Worm (Caenorhabditis elegans): ENCODE results near the gene olrn-1.

olrn-1 gene

DNA sequence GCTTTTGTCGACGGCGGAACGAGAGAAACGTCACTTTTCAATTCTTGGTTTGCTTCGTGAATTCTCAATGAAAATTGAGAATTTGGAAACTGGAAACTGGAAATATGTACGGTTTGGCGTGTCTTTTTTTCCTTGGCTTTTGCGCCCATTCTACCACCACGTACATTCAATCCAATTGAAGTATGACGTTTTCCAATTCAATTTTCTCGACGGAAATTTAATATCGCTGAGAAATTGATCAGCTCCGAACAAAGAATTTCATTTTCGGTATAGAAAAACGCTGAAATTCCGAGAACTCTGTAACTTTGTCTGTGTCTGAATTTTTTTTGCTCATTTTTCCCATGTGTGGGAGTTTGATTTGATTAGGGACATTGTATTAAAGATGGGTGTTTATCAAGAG, 4.2 kb upstream of the olrn-1 start:
- no peak for TF ChIP-seq lin-11 (tag; optimal IDR thresholded peaks at IDR 0.05)
- no peak for TF ChIP-seq nhr-6 (tag; optimal IDR thresholded peaks at IDR 0.05)
- no peak for TF ChIP-seq elt-1 (tag; optimal IDR thresholded peaks at IDR 0.05)
- no peak for TF ChIP-seq unc-39 (tag; optimal IDR thresholded peaks at IDR 0.05)
- TF ChIP-seq lin-13 (GFP tag; optimal IDR thresholded peaks at IDR 0.05) = no peak
- no peak for TF ChIP-seq peb-1 (tag; optimal IDR thresholded peaks at IDR 0.05)
- peak; percentile 6 for TF ChIP-seq nhr-21 (tag; optimal IDR thresholded peaks at IDR 0.05)
- no peak for TF ChIP-seq ztf-11 (tag; optimal IDR thresholded peaks at IDR 0.05)
- TF ChIP-seq alr-1 (tag; optimal IDR thresholded peaks at IDR 0.05) = no peak
- TF ChIP-seq nhr-129 (tag; optimal IDR thresholded peaks at IDR 0.05) = no peak
- TF ChIP-seq Y55F3AM.14 (GFP tag; optimal IDR thresholded peaks at IDR 0.05) = no peak
- no peak for TF ChIP-seq sem-4 (tag; optimal IDR thresholded peaks at IDR 0.05)
- peak in 1 of 2 experiments; percentile 3 for TF ChIP-seq lsy-2 (tag; optimal IDR thresholded peaks at IDR 0.05)
- no peak for TF ChIP-seq snpc-4 (tag; optimal IDR thresholded peaks at IDR 0.05)

DNA sequence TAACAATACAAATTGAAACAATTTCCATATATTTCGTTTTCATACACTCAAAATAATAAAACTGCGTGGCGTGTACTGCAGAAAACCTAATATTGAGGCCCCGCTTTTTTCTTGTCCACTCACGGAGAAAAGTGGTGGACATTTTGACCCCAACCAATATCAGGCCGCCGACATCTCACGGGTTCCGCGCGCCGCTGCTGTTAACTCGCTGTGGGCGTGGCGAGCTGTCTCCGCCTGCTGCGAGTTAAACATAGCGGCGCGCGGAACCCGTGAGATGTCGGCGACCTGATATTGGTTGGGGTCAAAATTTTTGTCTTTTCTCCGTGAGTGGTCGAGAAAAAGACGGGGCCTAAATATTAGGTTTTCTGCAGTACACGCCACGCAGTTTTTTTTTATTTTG, 3.6 kb upstream of the olrn-1 start:
- TF ChIP-seq snpc-4 (tag; optimal IDR thresholded peaks at IDR 0.05) = peak; percentile 0

DNA sequence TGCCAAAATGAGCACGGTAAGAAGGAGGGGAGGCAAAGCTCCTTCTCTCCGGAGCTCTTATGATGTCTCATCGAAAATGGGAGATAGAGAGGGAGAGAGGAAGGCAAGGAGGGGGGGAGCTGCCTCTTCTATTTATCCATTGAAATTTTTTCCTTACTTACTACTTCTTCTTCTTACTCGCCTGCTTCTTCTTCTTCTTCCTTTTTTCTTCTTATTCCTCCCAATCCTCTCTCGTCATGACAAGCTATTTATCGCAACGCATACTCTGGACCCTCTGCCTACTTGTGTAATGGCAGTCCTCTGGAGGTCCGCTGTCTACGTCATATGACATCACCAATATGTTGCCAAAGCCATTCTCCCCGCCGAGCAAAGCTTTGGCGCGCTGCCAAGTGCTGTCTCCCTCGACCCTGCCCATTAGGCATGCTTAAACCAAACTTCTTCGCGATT, 2.2 kb upstream of the olrn-1 start:
- TF ChIP-seq ceh-82 (tag; optimal IDR thresholded peaks at IDR 0.05) = peak; percentile 30
- TF ChIP-seq mdl-1 (tag; optimal IDR thresholded peaks at IDR 0.05) = peak in 1 of 2 experiments; percentile 78
- TF ChIP-seq R02D3.7 (tag; optimal IDR thresholded peaks at IDR 0.05) = no peak
- no peak for TF ChIP-seq nhr-77 (tag; optimal IDR thresholded peaks at IDR 0.05)
- no peak for TF ChIP-seq ceh-16 (tag; optimal IDR thresholded peaks at IDR 0.05)
- no peak for TF ChIP-seq ama-1 (optimal IDR thresholded peaks at IDR 0.05)
- no peak for TF ChIP-seq ztf-1 (GFP tag; conservative IDR thresholded peaks at IDR 0.05)
- no peak for TF ChIP-seq snpc-4 (tag; optimal IDR thresholded peaks at IDR 0.05)
- peak; percentile 82 for TF ChIP-seq Y55F3AM.14 (GFP tag; optimal IDR thresholded peaks at IDR 0.05)
- no peak for TF ChIP-seq elt-1 (tag; optimal IDR thresholded peaks at IDR 0.05)
- TF ChIP-seq lin-13 (GFP tag; optimal IDR thresholded peaks at IDR 0.05) = peak; percentile 20
- TF ChIP-seq nhr-23 (tag; optimal IDR thresholded peaks at IDR 0.05) = no peak
- TF ChIP-seq sem-4 (tag; optimal IDR thresholded peaks at IDR 0.05) = peak; percentile 71
- TF ChIP-seq nhr-21 (tag; optimal IDR thresholded peaks at IDR 0.05) = peak; percentile 4
- no peak for TF ChIP-seq skn-1 (tag; optimal IDR thresholded peaks at IDR 0.05)
- TF ChIP-seq nhr-12 (tag; optimal IDR thresholded peaks at IDR 0.05) = no peak
- TF ChIP-seq unc-39 (tag; optimal IDR thresholded peaks at IDR 0.05) = no peak
- no peak for TF ChIP-seq nhr-237 (tag; optimal IDR thresholded peaks at IDR 0.05)
- TF ChIP-seq zag-1 (tag; optimal IDR thresholded peaks at IDR 0.05) = peak; percentile 91
- no peak for TF ChIP-seq fos-1 (tag; optimal IDR thresholded peaks at IDR 0.05)
- no peak for TF ChIP-seq elt-3 (tag; optimal IDR thresholded peaks at IDR 0.05)
- no peak for TF ChIP-seq ztf-11 (tag; optimal IDR thresholded peaks at IDR 0.05)
- peak; percentile 74 for TF ChIP-seq C34F6.9 (tag; optimal IDR thresholded peaks at IDR 0.05)
- TF ChIP-seq ztf-4 (tag; optimal IDR thresholded peaks at IDR 0.05) = peak; percentile 30
- peak; percentile 42 for TF ChIP-seq lin-11 (tag; optimal IDR thresholded peaks at IDR 0.05)
- TF ChIP-seq F13H6.1 (tag; optimal IDR thresholded peaks at IDR 0.05) = peak; percentile 65
- TF ChIP-seq crh-2 (tag; optimal IDR thresholded peaks at IDR 0.05) = peak; percentile 75
- TF ChIP-seq nhr-6 (tag; optimal IDR thresholded peaks at IDR 0.05) = peak; percentile 62
- peak; percentile 54 for TF ChIP-seq lin-39 (tag; optimal IDR thresholded peaks at IDR 0.05)
- peak; percentile 18 for TF ChIP-seq mab-5 (tag; optimal IDR thresholded peaks at IDR 0.05)
- no peak for TF ChIP-seq aly-2 (tag; optimal IDR thresholded peaks at IDR 0.05)
- no peak for TF ChIP-seq gmeb-1 (tag; optimal IDR thresholded peaks at IDR 0.05)
- no peak for TF ChIP-seq peb-1 (tag; optimal IDR thresholded peaks at IDR 0.05)
- no peak for TF ChIP-seq unc-62 (GFP tag; optimal IDR thresholded peaks at IDR 0.05)
- TF ChIP-seq mbf-1 (tag; optimal IDR thresholded peaks at IDR 0.05) = no peak
- no peak for TF ChIP-seq nhr-25 (tag; optimal IDR thresholded peaks at IDR 0.05)
- TF ChIP-seq egl-27 (tag; optimal IDR thresholded peaks at IDR 0.05) = peak; percentile 82
- TF ChIP-seq blmp-1 (tag; optimal IDR thresholded peaks at IDR 0.05; ENCODE audit: insufficient read depth) = no peak
- TF ChIP-seq nhr-129 (tag; optimal IDR thresholded peaks at IDR 0.05) = peak; percentile 82
- no peak for TF ChIP-seq ZK546.5 (tag; optimal IDR thresholded peaks at IDR 0.05)
- peak in 1 of 2 experiments; percentile 79 for TF ChIP-seq lsy-2 (tag; optimal IDR thresholded peaks at IDR 0.05)
- TF ChIP-seq dmd-4 (tag; optimal IDR thresholded peaks at IDR 0.05) = no peak
- TF ChIP-seq nhr-10 (tag; optimal IDR thresholded peaks at IDR 0.05) = no peak
- TF ChIP-seq unc-55 (GFP tag; optimal IDR thresholded peaks at IDR 0.05) = peak; percentile 87
- no peak for TF ChIP-seq nhr-11 (tag; optimal IDR thresholded peaks at IDR 0.05)
- no peak for TF ChIP-seq sma-3 (GFP tag; optimal IDR thresholded peaks at IDR 0.05)
- TF ChIP-seq alr-1 (tag; optimal IDR thresholded peaks at IDR 0.05) = no peak
- peak; percentile 79 for TF ChIP-seq sma-9 (GFP tag; optimal IDR thresholded peaks at IDR 0.05)
- no peak for TF ChIP-seq sma-9 (tag; optimal IDR thresholded peaks at IDR 0.05)
